Fruit fly (Drosophila melanogaster) whole organism, embryonic: ENCODE measurements around the gene nAChRalpha6.

Source experiments
- Antp ChIP-seq: fragments of 200-800 bp; sonication (Bioruptor generic); optimal IDR thresholded peaks from 3 replicates; lab custom pipeline; 2016; ENCODE audit warnings: missing biosample characterization, missing genetic modification characterization
- CG11398 ChIP-seq: fragments of 200-800 bp; sonication (Bioruptor generic); optimal IDR thresholded peaks from 2 replicates; lab custom pipeline; 2016; ENCODE audit warnings: missing biosample characterization, missing genetic modification characterization
- CG12299 ChIP-seq: fragments of 200-800 bp; sonication (Bioruptor generic); optimal IDR thresholded peaks from 2 replicates; lab custom pipeline; 2018; ENCODE audit warnings: missing biosample characterization, mild to moderate bottlenecking, missing genetic modification characterization
- CG14860 ChIP-seq: fragments of 200-800 bp; sonication (Bioruptor generic); IDR thresholded peaks from 3 replicates; pipeline ENCODE4 v1.3.6; 2022; ENCODE audit warnings: missing biosample characterization, missing genetic modification characterization; ENCODE audit not compliant: partially characterized antibody
- CG18011 ChIP-seq: fragments of 200-800 bp; sonication (Bioruptor generic); optimal IDR thresholded peaks from 2 replicates; lab custom pipeline; 2017; ENCODE audit warnings: missing biosample characterization, missing genetic modification characterization, mild to moderate bottlenecking, moderate library complexity, missing genotype
- CG2120 ChIP-seq: fragments of 200-800 bp; sonication (Bioruptor generic); optimal IDR thresholded peaks from 3 replicates; lab custom pipeline; 2016; ENCODE audit warnings: missing biosample characterization, missing genetic modification characterization
- CG2199 ChIP-seq: fragments of 200-800 bp; sonication (Bioruptor generic); IDR thresholded peaks from 3 replicates; pipeline ENCODE4 v1.3.6; 2022; ENCODE audit warnings: missing biosample characterization, missing genetic modification characterization
- CG2202 ChIP-seq: fragments of 200-800 bp; sonication (Bioruptor generic); optimal IDR thresholded peaks from 2 replicates; lab custom pipeline; 2018; ENCODE audit warnings: missing biosample characterization, mild to moderate bottlenecking, missing genetic modification characterization
- CG31224 ChIP-seq: fragments of 200-800 bp; sonication (Bioruptor generic); IDR thresholded peaks from 2 replicates; pipeline ENCODE4 v1.3.6; 2022; ENCODE audit warnings: missing biosample characterization, missing genetic modification characterization
- CG31441 ChIP-seq: fragments of 200-800 bp; sonication (Bioruptor generic); IDR thresholded peaks from 2 replicates; pipeline ENCODE4 v1.3.6; 2022; ENCODE audit warnings: missing biosample characterization, missing genetic modification characterization
- CG4360 ChIP-seq: fragments of 200-800 bp; sonication (Bioruptor generic); IDR thresholded peaks from 2 replicates; pipeline ENCODE4 v1.3.6; 2022; ENCODE audit warnings: missing biosample characterization, missing genetic modification characterization
- CG4617 ChIP-seq: fragments of 200-800 bp; sonication (Bioruptor generic); optimal IDR thresholded peaks from 3 replicates; lab custom pipeline; 2016; ENCODE audit warnings: missing biosample characterization, missing genetic modification characterization, borderline replicate concordance
- CG4854 ChIP-seq: fragments of 200-800 bp; sonication (Bioruptor generic); optimal IDR thresholded peaks from 2 replicates; lab custom pipeline; 2016; ENCODE audit warnings: missing biosample characterization, missing genetic modification characterization, inconsistent platforms
- CG5180 ChIP-seq: fragments of 200-800 bp; sonication (Bioruptor generic); optimal IDR thresholded peaks from 3 replicates; lab custom pipeline; 2017; ENCODE audit warnings: missing biosample characterization, missing genetic modification characterization, mild to moderate bottlenecking, moderate library complexity, missing genetic modification reagents
- CG6175 ChIP-seq: fragments of 200-800 bp; sonication (Bioruptor generic); IDR thresholded peaks from 3 replicates; pipeline ENCODE4 v1.3.6; 2022; ENCODE audit warnings: missing biosample characterization, missing genetic modification characterization
- CG6765 ChIP-seq: fragments of 200-800 bp; sonication (Bioruptor generic); optimal IDR thresholded peaks from 3 replicates; lab custom pipeline; 2017; ENCODE audit warnings: missing biosample characterization, mild to moderate bottlenecking, missing genetic modification characterization
- CG7745 ChIP-seq: fragments of 200-800 bp; sonication (Bioruptor generic); optimal IDR thresholded peaks from 2 replicates; lab custom pipeline; 2018; ENCODE audit warnings: missing biosample characterization, mild to moderate bottlenecking, missing genetic modification characterization, moderate library complexity
- CG9932 ChIP-seq: fragments of 200-800 bp; sonication (Bioruptor generic); IDR thresholded peaks from 2 replicates; pipeline ENCODE4 v1.3.6; 2022; ENCODE audit warnings: missing biosample characterization, missing genetic modification characterization
- Chrac-16 ChIP-seq: fragments of 200-800 bp; sonication (Bioruptor generic); optimal IDR thresholded peaks from 3 replicates; lab custom pipeline; 2016; ENCODE audit warnings: missing biosample characterization, missing genetic modification characterization
- CkIIα-i1 ChIP-seq: fragments of 200-800 bp; sonication (Bioruptor generic); IDR thresholded peaks from 2 replicates; pipeline ENCODE4 v1.3.6; 2022; ENCODE audit warnings: missing biosample characterization, missing genetic modification characterization
- Dip2 ChIP-seq: fragments of 200-800 bp; sonication (Bioruptor generic); IDR thresholded peaks from 2 replicates; pipeline ENCODE4 v1.3.6; 2022; ENCODE audit warnings: missing biosample characterization, missing genetic modification characterization
- Eip74EF ChIP-seq, 2 experiments: fragments of 200-800 bp in 1 of 2; fragments of >200 bp in 1 of 2; sonication (Bioruptor generic) in 1 of 2; optimal IDR thresholded peaks; 2 replicates each; lab custom pipeline; 2017 to 2019; ENCODE audit warnings: missing biosample characterization in 2 of 2, missing genetic modification characterization in 2 of 2, mild to moderate bottlenecking in 1 of 2, moderate library complexity in 1 of 2
- Ets65A ChIP-seq: fragments of 200-800 bp; sonication (Bioruptor generic); peaks from one replicate; lab custom pipeline; 2016; ENCODE audit warnings: missing biosample characterization, missing genetic modification characterization
- Fer1 ChIP-seq: fragments of 200-800 bp; sonication (Bioruptor generic); optimal IDR thresholded peaks from 2 replicates; lab custom pipeline; 2017; ENCODE audit warnings: missing biosample characterization, mild to moderate bottlenecking, missing genetic modification characterization
- HLHmδ ChIP-seq: fragments of 200-800 bp; sonication (Bioruptor generic); optimal IDR thresholded peaks from 2 replicates; lab custom pipeline; 2018; ENCODE audit warnings: missing biosample characterization, mild to moderate bottlenecking, missing genetic modification characterization, moderate library complexity
- Lhr ChIP-seq: fragments of 200-800 bp; sonication (Bioruptor generic); optimal IDR thresholded peaks from 3 replicates; lab custom pipeline; 2017; ENCODE audit warnings: mild to moderate bottlenecking, missing biosample characterization, missing genetic modification reagents, missing genetic modification characterization
- MESR4 ChIP-seq: fragments of 200-800 bp; sonication (Bioruptor generic); optimal IDR thresholded peaks from 2 replicates; lab custom pipeline; 2018; ENCODE audit warnings: missing biosample characterization, mild to moderate bottlenecking, missing genetic modification characterization, moderate library complexity
- MTF-1 ChIP-seq: fragments of 200-800 bp; sonication (Bioruptor generic); optimal IDR thresholded peaks from 2 replicates; lab custom pipeline; 2018; ENCODE audit warnings: missing biosample characterization, mild to moderate bottlenecking, missing genetic modification characterization, borderline replicate concordance
- Med ChIP-seq: fragments of 200-800 bp; sonication (Bioruptor generic); peaks from one replicate; lab custom pipeline; 2016; ENCODE audit warnings: missing biosample characterization, missing genetic modification characterization, mild to moderate bottlenecking, inconsistent platforms, moderate library complexity
- NFAT ChIP-seq: fragments of 200-800 bp; sonication (Bioruptor generic); IDR thresholded peaks from 2 replicates; pipeline ENCODE4 v1.3.6; 2022; ENCODE audit warnings: missing biosample characterization, missing genetic modification characterization
- NfI ChIP-seq: fragments of 200-800 bp; sonication (Bioruptor generic); optimal IDR thresholded peaks from 3 replicates; lab custom pipeline; 2018; ENCODE audit warnings: missing biosample characterization, mild to moderate bottlenecking, missing genetic modification characterization, moderate library complexity
- Pdp1 ChIP-seq, 2 experiments: fragments of 200-800 bp; sonication (Bioruptor generic); optimal IDR thresholded peaks; 3 replicates each; lab custom pipeline; 2016; ENCODE audit warnings: missing biosample characterization in 2 of 2, missing genetic modification characterization in 2 of 2, mild to moderate bottlenecking in 1 of 2, moderate library complexity in 1 of 2
- Six4 ChIP-seq: fragments of 200-800 bp; sonication (Bioruptor generic); optimal IDR thresholded peaks from 2 replicates; lab custom pipeline; 2016; ENCODE audit warnings: missing biosample characterization, missing genetic modification characterization
- Sry-β ChIP-seq: fragments of 200-800 bp; sonication (Bioruptor generic); optimal IDR thresholded peaks from 2 replicates; lab custom pipeline; 2018; ENCODE audit warnings: missing biosample characterization, mild to moderate bottlenecking, missing genetic modification characterization, moderate library complexity
- TFAM ChIP-seq: fragments of 200-800 bp; sonication (Bioruptor generic); optimal IDR thresholded peaks from 2 replicates; lab custom pipeline; 2017; ENCODE audit warnings: missing biosample characterization, missing genetic modification characterization, inconsistent platforms
- abd-A ChIP-seq: fragments of 200-800 bp; sonication (Bioruptor generic); optimal IDR thresholded peaks from 3 replicates; lab custom pipeline; 2019; ENCODE audit warnings: missing biosample characterization, mild to moderate bottlenecking, missing genetic modification characterization, moderate library complexity
- dati ChIP-seq: fragments of 200-800 bp; sonication (Bioruptor generic); IDR thresholded peaks from 2 replicates; pipeline ENCODE4 v1.3.6; 2022; ENCODE audit warnings: missing biosample characterization, missing genetic modification characterization
- esg ChIP-seq: fragments of 200-800 bp; sonication (Bioruptor generic); conservative IDR thresholded peaks from 2 replicates; pipeline ENCODE4 v1.3.6; 2022; ENCODE audit warnings: missing biosample characterization, missing genetic modification characterization
- fu2 ChIP-seq: fragments of 200-800 bp; sonication (Bioruptor generic); optimal IDR thresholded peaks from 2 replicates; lab custom pipeline; 2016; ENCODE audit warnings: missing biosample characterization, missing genetic modification characterization
- grau ChIP-seq: fragments of 200-800 bp; optimal IDR thresholded peaks from 3 replicates; lab custom pipeline; 2019; ENCODE audit warnings: missing biosample characterization, mild to moderate bottlenecking, missing genetic modification characterization, moderate library complexity
- gt ChIP-seq: fragments of 200-800 bp; sonication (Bioruptor generic); IDR thresholded peaks from 2 replicates; pipeline ENCODE4 v1.3.6; 2022; ENCODE audit warnings: missing biosample characterization, missing genetic modification characterization
- ind ChIP-seq: fragments of 200-800 bp; sonication (Bioruptor generic); optimal IDR thresholded peaks from 3 replicates; lab custom pipeline; 2016; ENCODE audit warnings: missing biosample characterization, missing genetic modification characterization
- insv ChIP-seq, 2 experiments: fragments of 200-800 bp; sonication (Bioruptor generic); optimal IDR thresholded peaks; 3 replicates each; lab custom pipeline; 2016 to 2018; ENCODE audit warnings: missing biosample characterization in 2 of 2, missing genetic modification characterization in 2 of 2
- kah ChIP-seq: fragments of 200-800 bp; sonication (Bioruptor generic); optimal IDR thresholded peaks from 2 replicates; lab custom pipeline; 2018; ENCODE audit warnings: missing biosample characterization, mild to moderate bottlenecking, missing genetic modification characterization
- kni ChIP-seq: fragments of 200-800 bp; sonication (Bioruptor generic); optimal IDR thresholded peaks from 3 replicates; lab custom pipeline; 2017; ENCODE audit warnings: mild to moderate bottlenecking, missing biosample characterization, missing genetic modification reagents, missing genetic modification characterization
- pb ChIP-seq: fragments of 200-800 bp; sonication (Bioruptor generic); optimal IDR thresholded peaks from 3 replicates; lab custom pipeline; 2016; ENCODE audit warnings: missing biosample characterization, missing genetic modification characterization
- scrt ChIP-seq: fragments of 200-800 bp; sonication (Bioruptor generic); optimal IDR thresholded peaks from 2 replicates; lab custom pipeline; 2018; ENCODE audit warnings: missing biosample characterization, mild to moderate bottlenecking, missing genetic modification characterization, moderate library complexity
- toy ChIP-seq: fragments of 200-800 bp; sonication (Bioruptor generic); IDR thresholded peaks from 2 replicates; pipeline ENCODE4 v1.3.6; 2022; ENCODE audit warnings: missing biosample characterization, missing genetic modification characterization

nAChRalpha6 gene

dm6 chr2L:9757990-9758814 lies 127.8 kb downstream of the nAChRalpha6 start, which contains the start of gene zf30C (continued):
- TF ChIP-seq gt (GFP tag; lab: Robert Waterston, UW): peak; percentile 47; the same call in 1 of the 2 replicates
- TF ChIP-seq Pdp1 (GFP tag; optimal IDR thresholded peaks at IDR 0.05; lab: Kevin White, UChicago): peak; percentile 82 to 92
- 0 out of 2 replicates have a peak, but pooled peaks have one; percentile 39 for TF ChIP-seq toy (GFP tag; lab: Robert Waterston, UW)
- TF ChIP-seq esg (GFP tag; lab: Robert Waterston, UW): peak; percentile 49; the same call in 1 of the 2 replicates
- peak; percentile 93 for TF ChIP-seq ind (GFP tag; lab: Kevin White, UChicago)
- peak; percentile 67 for TF ChIP-seq Fer1
- TF ChIP-seq CG2202: peak; percentile 41
- peak; percentile 82 for TF ChIP-seq NfI (GFP tag; lab: Kevin White, UChicago)
- TF ChIP-seq Eip74EF (GFP tag; optimal IDR thresholded peaks at IDR 0.05; lab: Kevin White, UChicago): peak in 1 of 2 experiments; percentile 57
- TF ChIP-seq Dip2 (GFP tag; lab: Robert Waterston, UW): no peak
- TF ChIP-seq CG31224: peak; percentile 75
- peak; percentile 76 for TF ChIP-seq CG4854 (GFP tag; lab: Kevin White, UChicago)
- TF ChIP-seq CG4617 (GFP tag; lab: Kevin White, UChicago): peak; percentile 88
- TF ChIP-seq Ets65A (GFP tag; lab: Kevin White, UChicago): peak; percentile 98
- TF ChIP-seq CG4360: peak; percentile 73
- no peak for TF ChIP-seq CkIIα-i1
- TF ChIP-seq Chrac-16 (GFP tag; lab: Kevin White, UChicago): peak; percentile 90
- peak; percentile 89 for TF ChIP-seq fu2 (GFP tag; lab: Kevin White, UChicago)
- no peak for TF ChIP-seq CG7745
- TF ChIP-seq Six4: peak; percentile 79
- TF ChIP-seq abd-A (tag; lab: Kevin White, UChicago): peak; percentile 16
- TF ChIP-seq CG12299: peak; percentile 72
- TF ChIP-seq Lhr (GFP tag; lab: Kevin White, UChicago): peak; percentile 69
- TF ChIP-seq CG2120 (GFP tag; lab: Kevin White, UChicago): peak; percentile 96
- TF ChIP-seq CG31441 (GFP tag; lab: Robert Waterston, UW): peak; percentile 44
- TF ChIP-seq NFAT (GFP tag; lab: Robert Waterston, UW): peak; percentile 91
- no peak for TF ChIP-seq TFAM (GFP tag; lab: Kevin White, UChicago)
- TF ChIP-seq CG11398 (GFP tag; lab: Kevin White, UChicago): peak; percentile 74
- peak; percentile 95 for TF ChIP-seq Antp
- TF ChIP-seq Med (GFP tag; lab: Kevin White, UChicago): peak; percentile 99
- peak; percentile 66 for TF ChIP-seq MESR4
- peak; percentile 38 for TF ChIP-seq kah (GFP tag; lab: Kevin White, UChicago)
- TF ChIP-seq scrt (GFP tag; lab: Kevin White, UChicago): peak; percentile 58
- peak; percentile 72 for TF ChIP-seq grau (tag; lab: Kevin White, UChicago)
- TF ChIP-seq CG14860: no peak
- peak; percentile 94 for TF ChIP-seq CG9932 (GFP tag; lab: Robert Waterston, UW)
- TF ChIP-seq HLHmδ (GFP tag; lab: Kevin White, UChicago): no peak
- peak; percentile 81 for TF ChIP-seq CG6175 (GFP tag; lab: Robert Waterston, UW)
- peak; percentile 55; the same call in 1 of the 2 replicates for TF ChIP-seq dati (GFP tag; lab: Robert Waterston, UW)
- TF ChIP-seq kni (GFP tag; lab: Kevin White, UChicago): no peak
- TF ChIP-seq Sry-β (GFP tag; lab: Kevin White, UChicago): peak; percentile 28
- TF ChIP-seq CG6765 (GFP tag; lab: Kevin White, UChicago): peak; percentile 55
- peak; percentile 82 for TF ChIP-seq CG18011
- TF ChIP-seq CG2199 (GFP tag; lab: Robert Waterston, UW): peak; percentile 79; the same call in 2 of the 3 replicates
- peak; percentile 72 for TF ChIP-seq MTF-1
- TF ChIP-seq pb: peak; percentile 87
- TF ChIP-seq CG5180 (GFP tag; lab: Kevin White, UChicago): peak; percentile 33
- TF ChIP-seq insv (GFP tag; optimal IDR thresholded peaks at IDR 0.05; lab: Kevin White, UChicago): peak in 1 of 2 experiments; percentile 56
